Worm (Caenorhabditis elegans) whole organism, mixed stage, embryonic: ENCODE results near the gene sru-22.
"Not testable (repeated sequence)": the region's sequence is repeated elsewhere in the genome, so short reads cannot be mapped to it uniquely, and the experiment has no call there.

Experiments
- M03D4.4 ChIP-seq: sonication (generic microtip); optimal IDR thresholded peaks from 2 replicates; lab custom pipeline; 2017; ENCODE audit warnings: mild to moderate bottlenecking, missing genetic modification characterization, missing compliant biosample characterization
- bed-3 ChIP-seq: fragments of 200-800 bp; sonication (Bioruptor generic); optimal IDR thresholded peaks from 3 replicates; lab custom pipeline; 2018; ENCODE audit warnings: mild to moderate bottlenecking, missing genetic modification characterization, moderate library complexity, missing compliant biosample characterization
- blmp-1 ChIP-seq: fragments of 150-350 bp; optimal IDR thresholded peaks from 2 replicates; lab custom pipeline; 2014; ENCODE audit warnings: missing biosample characterization, missing genetic modification characterization
- ceh-39 ChIP-seq: fragments of 150-350 bp; optimal IDR thresholded peaks from 2 replicates; lab custom pipeline; 2014; ENCODE audit warnings: missing biosample characterization, missing genetic modification characterization
- ceh-43 ChIP-seq: fragments of 200-800 bp; sonication (Bioruptor generic); optimal IDR thresholded peaks from 2 replicates; lab custom pipeline; 2018; ENCODE audit warnings: mild to moderate bottlenecking, missing genetic modification characterization, moderate library complexity, missing compliant biosample characterization
- ceh-83 ChIP-seq: fragments of 200-800 bp; sonication (Bioruptor generic); optimal IDR thresholded peaks from 2 replicates; lab custom pipeline; 2018; ENCODE audit warnings: mild to moderate bottlenecking, missing genetic modification characterization, missing compliant biosample characterization
- ces-1 ChIP-seq: fragments of 150-350 bp; optimal IDR thresholded peaks from 2 replicates; lab custom pipeline; 2014; ENCODE audit warnings: missing biosample characterization, missing genetic modification reagents, missing genetic modification characterization
- drap-1 ChIP-seq: fragments of 200-800 bp; sonication (Bioruptor generic); optimal IDR thresholded peaks from 3 replicates; lab custom pipeline; 2018; ENCODE audit warnings: mild to moderate bottlenecking, missing genetic modification characterization, missing compliant biosample characterization
- elt-1 ChIP-seq: sonication (generic microtip); optimal IDR thresholded peaks from 2 replicates; lab custom pipeline; 2017; ENCODE audit warnings: missing genetic modification characterization, mild to moderate bottlenecking, missing compliant biosample characterization, antibody characterized with exemption, moderate library complexity, borderline replicate concordance; ENCODE audit not compliant: insufficient read depth
- flh-1 ChIP-seq: fragments of 200-800 bp; sonication (Bioruptor generic); optimal IDR thresholded peaks from 2 replicates; lab custom pipeline; 2018; ENCODE audit warnings: mild to moderate bottlenecking, missing genetic modification characterization, moderate library complexity, missing compliant biosample characterization
- hlh-1 ChIP-seq: fragments of 150-350 bp; optimal IDR thresholded peaks from 2 replicates; lab custom pipeline; 2014; ENCODE audit warnings: missing biosample characterization, missing genetic modification reagents, missing genetic modification characterization
- lin-32 ChIP-seq: fragments of 200-800 bp; sonication (Bioruptor generic); optimal IDR thresholded peaks from 2 replicates; lab custom pipeline; 2018; ENCODE audit warnings: mild to moderate bottlenecking, missing genetic modification characterization, missing compliant biosample characterization
- lsy-2 ChIP-seq: fragments of 150-350 bp; optimal IDR thresholded peaks from 2 replicates; lab custom pipeline; 2014; ENCODE audit warnings: missing biosample characterization, missing genetic modification characterization
- mab-5 ChIP-seq: fragments of 150-350 bp; optimal IDR thresholded peaks from 2 replicates; lab custom pipeline; 2014; ENCODE audit warnings: missing biosample characterization, missing genetic modification characterization
- mep-1 ChIP-seq: fragments of 150-350 bp; optimal IDR thresholded peaks from 2 replicates; lab custom pipeline; 2017; ENCODE audit warnings: missing biosample characterization, missing genetic modification reagents, missing genetic modification characterization, inconsistent platforms
- nhr-12 ChIP-seq: fragments of 150-350 bp; optimal IDR thresholded peaks from 2 replicates; lab custom pipeline; 2014; ENCODE audit warnings: missing biosample characterization, missing genetic modification characterization
- nhr-2 ChIP-seq: fragments of 150-350 bp; optimal IDR thresholded peaks from 2 replicates; lab custom pipeline; 2014; ENCODE audit warnings: missing biosample characterization, missing genetic modification characterization
- nhr-237 ChIP-seq: fragments of 150-350 bp; optimal IDR thresholded peaks from 2 replicates; lab custom pipeline; 2014; ENCODE audit warnings: missing biosample characterization, missing genetic modification characterization
- nhr-28 ChIP-seq: fragments of 150-350 bp; optimal IDR thresholded peaks from 2 replicates; lab custom pipeline; 2014; ENCODE audit warnings: missing biosample characterization, missing genetic modification characterization
- nhr-76 ChIP-seq: sonication (generic microtip); optimal IDR thresholded peaks from 2 replicates; lab custom pipeline; 2017; ENCODE audit warnings: missing biosample characterization, missing genetic modification characterization
- pha-4 ChIP-seq: fragments of 150-350 bp; optimal IDR thresholded peaks from 2 replicates; lab custom pipeline; 2018; ENCODE audit warnings: missing biosample characterization, missing genetic modification reagents, missing genetic modification characterization
- sem-2 ChIP-seq: fragments of 200-800 bp; sonication (Bioruptor generic); optimal IDR thresholded peaks from 2 replicates; lab custom pipeline; 2018; ENCODE audit warnings: mild to moderate bottlenecking, missing genetic modification characterization, missing compliant biosample characterization
- snpc-4 ChIP-seq: fragments of 150-350 bp; optimal IDR thresholded peaks from 2 replicates; lab custom pipeline; 2014; ENCODE audit warnings: missing biosample characterization, missing genetic modification characterization
- sptf-1 ChIP-seq: sonication (generic microtip); optimal IDR thresholded peaks from 2 replicates; lab custom pipeline; 2017; ENCODE audit warnings: mild to moderate bottlenecking, missing genetic modification characterization, moderate library complexity, missing compliant biosample characterization
- unc-120 ChIP-seq: sonication (generic microtip); optimal IDR thresholded peaks from 2 replicates; lab custom pipeline; 2017; ENCODE audit warnings: missing genetic modification characterization, missing compliant biosample characterization; ENCODE audit not compliant: poor library complexity, severe bottlenecking
- unc-39 ChIP-seq: fragments of 150-350 bp; optimal IDR thresholded peaks from 2 replicates; lab custom pipeline; 2014; ENCODE audit warnings: missing biosample characterization, missing genetic modification characterization
- unc-62 ChIP-seq: fragments of 150-350 bp; optimal IDR thresholded peaks from 2 replicates; lab custom pipeline; 2014; ENCODE audit warnings: missing biosample characterization, missing genetic modification reagents, missing genetic modification characterization
- ztf-11 ChIP-seq: fragments of 150-350 bp; optimal IDR thresholded peaks from 2 replicates; lab custom pipeline; 2014; ENCODE audit warnings: missing biosample characterization, missing genetic modification characterization

sru-22 gene

ce11 chrV:15952762-15953161 lies 22.0 kb downstream of the sru-22 start, which contains the start of gene srw-56:
Gene srw-56 (minus strand): TSS chrV:15952862.
- TF ChIP-seq sem-2 (GFP tag; lab: Kevin White, UChicago): no peak
- TF ChIP-seq drap-1: no peak
- TF ChIP-seq nhr-12 (tag; lab: Kevin White, UChicago): no peak
- no peak for TF ChIP-seq blmp-1 (tag; lab: Kevin White, UChicago)

- TF ChIP-seq mab-5 (tag; lab: Kevin White, UChicago) (no peak), unc-62 (GFP tag; lab: Kevin White, UChicago) (no peak), nhr-76 (tag; lab: Kevin White, UChicago) (no peak), sptf-1 (no peak), ceh-43 (no peak), bed-3 (GFP tag; lab: Kevin White, UChicago) (no peak), hlh-1 (tag; lab: Kevin White, UChicago) (no peak), mep-1 (tag; lab: Kevin White, UChicago) (no peak), unc-39 (tag; lab: Kevin White, UChicago) (no peak), sem-2 (GFP tag; lab: Kevin White, UChicago) (no peak), pha-4 (tag; lab: Kevin White, UChicago) (no peak), nhr-2 (no peak), ceh-39 (no peak), lsy-2 (no peak), nhr-237 (no peak), flh-1 (GFP tag; lab: Kevin White, UChicago) (no peak)
- TF ChIP-seq, all 35 proteins: peak for 0
These were observed 23.8 kb downstream of the sru-22 start, which contains the start of gene srw-59 for ce11 chrV:15950903-15951302. Gene srw-59 (minus strand): TSS chrV:15951003.

- no peak for TF ChIP-seq ces-1 (GFP tag; lab: Kevin White, UChicago)
- no peak for TF ChIP-seq ceh-83
These were observed 31.6 kb downstream of the sru-22 start, which contains the start of gene srw-53 for ce11 chrV:15943125-15943524. Gene srw-53 (plus strand): TSS chrV:15943425.

- TF ChIP-seq blmp-1 (tag; lab: Kevin White, UChicago) (no peak), ceh-43 (no peak), mep-1 (tag; lab: Kevin White, UChicago) (no peak), nhr-28 (tag; lab: Kevin White, UChicago) (no peak), unc-39 (tag; lab: Kevin White, UChicago) (no peak), pha-4 (tag; lab: Kevin White, UChicago) (no peak)
- TF ChIP-seq, all 35 proteins: peak for 0
These were observed 34.5 kb downstream of the sru-22 start, which contains the start of gene srw-55 for ce11 chrV:15940254-15940653. Gene srw-55 (minus strand): TSS chrV:15940354.

- TF ChIP-seq nhr-12 (tag; lab: Kevin White, UChicago) (no peak), sem-2 (GFP tag; lab: Kevin White, UChicago) (no peak)
These were observed 42.3 kb downstream of the sru-22 start, which contains the start of gene srw-26 for ce11 chrV:15932390-15932789. Gene srw-26 (minus strand): TSS chrV:15932490.

- TF ChIP-seq unc-62 (GFP tag; lab: Kevin White, UChicago); nhr-2; ceh-39: not testable (repeated sequence)
- TF ChIP-seq, all 35 proteins: peak for 0; not testable (repeated sequence) for 35
These were observed 44.9 kb downstream of the sru-22 start, which contains the start of gene srbc-77 for ce11 chrV:15929882-15930281. Gene srbc-77 (plus strand): TSS chrV:15930182.

- TF ChIP-seq unc-62 (GFP tag; lab: Kevin White, UChicago) (no peak), unc-120 (tag; lab: Kevin White, UChicago) (no peak), flh-1 (GFP tag; lab: Kevin White, UChicago) (no peak), snpc-4 (tag; lab: Kevin White, UChicago) (no peak), lin-32 (GFP tag; lab: Kevin White, UChicago) (no peak), blmp-1 (tag; lab: Kevin White, UChicago) (no peak), M03D4.4 (no peak), mab-5 (tag; lab: Kevin White, UChicago) (no peak), ztf-11 (tag; lab: Kevin White, UChicago) (no peak), nhr-2 (no peak), ceh-43 (no peak), ceh-83 (no peak), elt-1 (no peak)
- TF ChIP-seq, all 35 proteins: peak for 0
These were observed 46.4 kb downstream of the sru-22 start, which contains the start of gene pzf-1 for ce11 chrV:15928325-15928724. Gene pzf-1 (minus strand): TSS chrV:15928425.
